Worm (Caenorhabditis elegans): ENCODE measurements around the gene sel-15.

ce11 chrIII:710042-710441 lies 13.8 kb upstream of the sel-15 start:
- TF ChIP-seq chd-7 (tag; optimal IDR thresholded peaks at IDR 0.05) (no peak), nhr-90 (tag; optimal IDR thresholded peaks at IDR 0.05) (no peak)
